Worm (Caenorhabditis elegans) whole organism, L3 larva: ENCODE results near the gene R03D7.8.

Experiments used
- aly-2 ChIP-seq: fragments of 150-350 bp; optimal IDR thresholded peaks from 2 replicates; lab custom pipeline; 2014; ENCODE audit warnings: missing biosample characterization, missing genetic modification characterization
- egl-5 ChIP-seq: fragments of 150-350 bp; optimal IDR thresholded peaks from 2 replicates; lab custom pipeline; 2017; ENCODE audit warnings: missing biosample characterization, missing genetic modification reagents, missing genetic modification characterization, inconsistent platforms
- elt-3 ChIP-seq, 3 experiments: fragments of 150-350 bp in 1 of 3; sonication (generic microtip) in 2 of 3; optimal IDR thresholded peaks; 2 replicates in 2 of 3; 4 replicates in 1 of 3; lab custom pipeline; 2014 to 2017; ENCODE audit warnings: missing biosample characterization in 3 of 3, missing genetic modification characterization in 3 of 3
- fkh-10 ChIP-seq: sonication (generic microtip); optimal IDR thresholded peaks from 2 replicates; lab custom pipeline; 2017; ENCODE audit warnings: missing biosample characterization, missing genetic modification reagents, missing genetic modification characterization
- jun-1 ChIP-seq: fragments of 150-350 bp; optimal IDR thresholded peaks from 2 replicates; lab custom pipeline; 2014; ENCODE audit warnings: missing biosample characterization, missing genetic modification reagents, missing genetic modification characterization
- lsy-12 ChIP-seq: sonication (generic microtip); optimal IDR thresholded peaks from 2 replicates; lab custom pipeline; 2016; ENCODE audit warnings: mild to moderate bottlenecking, missing genetic modification characterization, missing compliant biosample characterization
- nhr-12 ChIP-seq: fragments of 150-350 bp; optimal IDR thresholded peaks from 2 replicates; lab custom pipeline; 2014; ENCODE audit warnings: missing biosample characterization, missing genetic modification characterization
- nhr-76 ChIP-seq: fragments of 150-350 bp; sonication (generic microtip); optimal IDR thresholded peaks from 5 replicates; lab custom pipeline; 2014; ENCODE audit warnings: missing biosample characterization, missing genetic modification characterization
- pha-4 ChIP-seq: fragments of 150-350 bp; optimal IDR thresholded peaks from 2 replicates; lab custom pipeline; 2014; ENCODE audit warnings: missing biosample characterization, missing genetic modification reagents, missing genetic modification characterization
- sea-2 ChIP-seq: fragments of 150-350 bp; sonication (generic microtip); optimal IDR thresholded peaks from 4 replicates; lab custom pipeline; 2014; ENCODE audit warnings: missing biosample characterization, missing genetic modification reagents, missing genetic modification characterization
- snpc-4 ChIP-seq: fragments of 150-350 bp; optimal IDR thresholded peaks from 2 replicates; lab custom pipeline; 2014; ENCODE audit warnings: missing biosample characterization, missing genetic modification characterization
- ztf-11 ChIP-seq: fragments of 150-350 bp; optimal IDR thresholded peaks from 2 replicates; lab custom pipeline; 2014; ENCODE audit warnings: missing biosample characterization, missing genetic modification characterization

DNA sequence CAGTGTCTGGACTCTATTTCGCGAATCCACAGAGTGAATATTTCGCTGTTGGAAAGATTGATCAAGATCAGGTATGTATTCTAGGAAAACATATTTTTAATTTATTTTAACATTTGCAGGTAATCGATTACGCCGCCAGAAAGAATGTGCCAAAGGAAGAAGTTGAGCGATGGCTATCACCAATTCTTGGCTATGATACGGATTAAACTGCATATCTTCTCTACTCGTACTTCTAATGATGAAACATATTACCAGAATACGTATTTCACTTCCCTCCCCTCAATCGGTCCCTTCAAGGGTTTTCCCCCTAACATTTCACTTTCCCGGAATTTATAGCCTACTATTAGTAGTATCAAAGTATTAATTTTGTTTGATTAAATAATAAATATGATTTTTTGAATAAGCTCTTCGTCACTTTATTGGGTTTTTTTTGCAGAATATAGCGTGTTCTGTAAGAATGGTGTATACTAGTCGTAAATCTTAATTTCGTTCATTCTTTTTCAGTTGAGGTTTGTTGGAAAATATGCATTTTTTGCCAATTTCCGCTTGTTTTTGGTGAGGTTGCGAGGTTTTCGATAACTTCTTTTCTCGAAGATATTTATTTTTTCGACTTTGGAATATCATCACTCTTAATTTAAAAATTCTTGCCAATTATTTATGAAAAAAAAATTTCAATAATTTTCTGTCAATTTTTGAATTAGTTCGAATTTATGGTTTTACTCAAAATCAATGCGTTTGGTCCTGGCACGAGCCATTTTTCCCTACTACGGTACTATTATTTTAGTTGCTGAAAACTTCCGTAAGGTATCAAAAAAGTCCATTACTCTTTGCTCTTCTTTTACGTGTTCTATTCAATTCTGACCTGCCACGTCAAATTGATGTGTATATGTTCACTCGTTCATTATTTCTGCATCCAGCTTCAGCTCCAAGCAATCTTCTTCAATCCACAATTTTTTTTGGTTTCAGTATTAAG lies 25.7 kb downstream of the R03D7.8 start:
- TF ChIP-seq nhr-76 (tag; lab: Kevin White, UChicago) (no peak), snpc-4 (tag; lab: Kevin White, UChicago) (no peak), egl-5 (tag; lab: Kevin White, UChicago) (no peak), aly-2 (no peak), elt-3 (tag; optimal IDR thresholded peaks at IDR 0.05; lab: Kevin White, UChicago) (no peak), sea-2 (GFP tag; lab: Kevin White, UChicago) (no peak), jun-1 (no peak), pha-4 (tag; lab: Kevin White, UChicago) (no peak), lsy-12 (peak; percentile 13), fkh-10 (no peak), nhr-12 (tag; lab: Kevin White, UChicago) (no peak), ztf-11 (tag; lab: Kevin White, UChicago) (no peak)
